Fruit fly (Drosophila melanogaster): ENCODE measurements around the gene AP-1sigma.
A peak's percentile ranks its signal among the peaks of the same experiment; 100 is the strongest.

Gene AP-1sigma

dm6 chr3R:23921701-23922501, 36.5 kb upstream of the AP-1sigma start (continued):
- TF ChIP-seq CG3919 (GFP tag; optimal IDR thresholded peaks at IDR 0.05), result peak; percentile 42
- peak; percentile 47 for TF ChIP-seq CG7368 (GFP tag; optimal IDR thresholded peaks at IDR 0.05)
- peak; percentile 65 for TF ChIP-seq Ets96B (tag; optimal IDR thresholded peaks at IDR 0.05)

DNA sequence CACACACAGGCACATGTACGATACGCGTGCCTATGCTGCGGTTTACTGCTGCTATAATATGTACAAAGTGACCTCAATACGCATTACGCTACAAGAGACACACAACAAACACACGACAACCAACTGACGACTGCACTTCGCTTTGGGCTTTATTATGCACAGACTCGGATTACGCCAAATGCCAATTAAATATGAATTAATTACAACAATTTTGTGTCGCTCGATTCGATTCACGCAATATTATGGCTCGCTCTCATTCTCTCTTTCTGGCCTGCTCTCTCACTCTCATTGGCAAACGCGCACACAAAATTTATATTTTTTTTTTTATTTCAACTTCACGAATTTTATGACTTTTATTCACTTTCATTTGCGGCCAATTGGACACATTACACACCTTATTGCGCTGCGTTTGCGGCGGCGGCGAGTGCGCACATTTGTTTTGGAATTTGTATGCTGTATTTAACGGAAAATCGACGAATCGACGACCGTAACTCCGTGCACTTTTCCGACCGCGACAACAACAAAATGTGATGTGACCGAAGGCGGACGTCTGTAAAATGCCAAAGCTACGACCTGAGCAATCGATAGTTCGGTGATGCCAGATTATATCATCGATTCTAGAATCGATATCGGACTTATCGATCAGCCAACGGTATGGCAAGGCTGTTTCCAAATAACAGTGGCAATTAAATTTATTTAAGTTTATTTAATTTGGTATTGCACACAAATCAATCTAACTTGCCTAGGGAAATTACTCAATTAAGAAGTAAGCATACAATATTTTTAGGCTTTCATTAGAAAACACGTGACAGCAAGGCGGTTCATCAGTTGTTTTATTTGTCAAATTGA, 35.7 kb upstream of the AP-1sigma start, which contains the start of the genes sba and CG31141:
sba (minus strand) TSS at position 472 of the 849 bp plus-strand sequence.
CG31141 (plus strand) TSS at position 799 of the 849 bp plus-strand sequence.
- TF ChIP-seq topi (GFP tag; optimal IDR thresholded peaks at IDR 0.05) (peak; percentile 5), Sox14 (GFP tag; optimal IDR thresholded peaks at IDR 0.05) (peak; percentile 39), Eip78C (GFP tag) (peak; percentile 67), dsx (GFP tag; optimal IDR thresholded peaks at IDR 0.05; ENCODE audit: poor library complexity, severe bottlenecking) (peak; percentile 26), Lpt (GFP tag; optimal IDR thresholded peaks at IDR 0.05) (peak; percentile 30), CG3032 (tag; optimal IDR thresholded peaks at IDR 0.05) (peak; percentile 13), CG6276 (GFP tag; optimal IDR thresholded peaks at IDR 0.05) (no peak), achi (GFP tag; optimal IDR thresholded peaks at IDR 0.05) (no peak), Sox102F (GFP tag; optimal IDR thresholded peaks at IDR 0.05) (no peak), CG1621 (tag; optimal IDR thresholded peaks at IDR 0.05) (no peak), vri (GFP tag; optimal IDR thresholded peaks at IDR 0.05) (peak; percentile 65), esn (GFP tag; optimal IDR thresholded peaks at IDR 0.05) (peak; percentile 25), CG6854 (GFP tag; optimal IDR thresholded peaks at IDR 0.05) (peak; percentile 79), acj6 (GFP tag; optimal IDR thresholded peaks at IDR 0.05) (no peak), Eip75B (GFP tag; optimal IDR thresholded peaks at IDR 0.05) (peak; percentile 20), CG15336 (GFP tag; IDR thresholded peaks at IDR 0.05) (peak; percentile 42)

DNA sequence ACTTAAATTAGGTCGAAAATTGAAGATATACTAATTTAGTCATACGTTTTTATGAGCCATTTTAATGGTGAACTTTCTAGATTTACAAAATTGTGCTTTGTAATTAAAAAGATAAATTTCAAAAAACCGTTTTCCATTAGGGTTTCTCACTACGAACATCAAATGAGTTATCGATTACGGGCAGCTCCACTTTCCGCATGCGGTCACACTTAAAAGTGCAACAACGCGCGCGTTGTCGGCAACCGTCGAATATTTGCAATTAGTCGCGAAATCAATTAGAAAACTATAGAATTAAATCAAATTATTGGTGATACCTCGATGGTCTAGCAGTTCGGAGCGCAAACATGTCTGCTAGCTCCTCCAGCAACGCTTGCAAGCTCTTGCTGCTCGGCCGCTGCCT, 34.3 kb upstream of the AP-1sigma start, which contains the start of gene Ndc1:
Ndc1 (plus strand) TSS at position 200 of the 400 bp plus-strand sequence.
- TF ChIP-seq CG4318 (GFP tag; optimal IDR thresholded peaks at IDR 0.05), result no peak
- TF ChIP-seq vri (GFP tag; optimal IDR thresholded peaks at IDR 0.05), result no peak
- TF ChIP-seq CG15336 (GFP tag; IDR thresholded peaks at IDR 0.05), result no peak
- no peak for TF ChIP-seq salr (GFP tag; optimal IDR thresholded peaks at IDR 0.05)
- no peak for TF ChIP-seq CG10631 (GFP tag; optimal IDR thresholded peaks at IDR 0.05)
- TF ChIP-seq CG9139 (GFP tag; optimal IDR thresholded peaks at IDR 0.05), result no peak
- TF ChIP-seq CG31627 (GFP tag; optimal IDR thresholded peaks at IDR 0.05), result no peak
- TF ChIP-seq CG7368 (GFP tag; optimal IDR thresholded peaks at IDR 0.05), result no peak
- no peak for TF ChIP-seq CG11902 (GFP tag; optimal IDR thresholded peaks at IDR 0.05)
- no peak for TF ChIP-seq CG3032 (tag; optimal IDR thresholded peaks at IDR 0.05)
- no peak for TF ChIP-seq Sox15 (GFP tag; optimal IDR thresholded peaks at IDR 0.05)
- no peak for TF ChIP-seq esn (GFP tag; optimal IDR thresholded peaks at IDR 0.05)
- no peak for TF ChIP-seq CG8319 (GFP tag; optimal IDR thresholded peaks at IDR 0.05)
- TF ChIP-seq dsx (GFP tag; optimal IDR thresholded peaks at IDR 0.05; ENCODE audit: poor library complexity, severe bottlenecking), result no peak
- no peak for TF ChIP-seq acj6 (GFP tag; optimal IDR thresholded peaks at IDR 0.05)
- no peak for TF ChIP-seq Blimp-1 (GFP tag; optimal IDR thresholded peaks at IDR 0.05)
- TF ChIP-seq CG6854 (GFP tag; optimal IDR thresholded peaks at IDR 0.05), result no peak
- no peak for TF ChIP-seq Eip78C (GFP tag)
- TF ChIP-seq Gug (GFP tag; IDR thresholded peaks at IDR 0.05), result no peak
- TF ChIP-seq CG3919 (GFP tag; optimal IDR thresholded peaks at IDR 0.05), result no peak

DNA sequence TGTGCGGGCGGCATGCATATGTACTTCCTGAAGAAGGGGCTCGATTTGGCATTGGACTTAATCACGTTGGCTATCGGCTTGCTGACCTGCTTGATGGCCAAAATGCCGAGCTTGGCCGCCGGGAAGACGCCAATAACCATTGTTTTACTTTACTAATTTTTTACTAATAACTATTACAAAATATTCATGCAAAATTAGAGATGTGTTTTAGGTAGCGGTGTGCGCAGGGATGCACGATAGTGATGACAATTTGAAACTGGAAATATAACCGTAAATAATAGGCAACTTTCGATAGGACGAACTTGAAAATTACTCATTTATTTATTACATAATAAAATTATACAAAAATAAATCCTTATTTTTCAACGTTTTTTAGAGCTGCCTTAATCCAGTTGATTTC, 31.0 kb upstream of the AP-1sigma start, which contains the start of gene CG13601:
CG13601 (minus strand) TSS at position 206 of the 400 bp plus-strand sequence.
- TF ChIP-seq lz (GFP tag; optimal IDR thresholded peaks at IDR 0.05) (peak; percentile 31), Eip75B (GFP tag; optimal IDR thresholded peaks at IDR 0.05) (no peak), pdm3 (GFP tag; optimal IDR thresholded peaks at IDR 0.05) (no peak), CG31627 (GFP tag; optimal IDR thresholded peaks at IDR 0.05) (no peak), fd85E (GFP tag; optimal IDR thresholded peaks at IDR 0.05) (no peak), CG6808 (GFP tag; optimal IDR thresholded peaks at IDR 0.05) (no peak), dsx (GFP tag; optimal IDR thresholded peaks at IDR 0.05; ENCODE audit: poor library complexity, severe bottlenecking) (peak; percentile 55), CG16779 (tag; optimal IDR thresholded peaks at IDR 0.05) (no peak), CG6854 (GFP tag; optimal IDR thresholded peaks at IDR 0.05) (no peak), Sox14 (GFP tag; optimal IDR thresholded peaks at IDR 0.05) (peak; percentile 20), CG1621 (tag; optimal IDR thresholded peaks at IDR 0.05) (no peak), vri (GFP tag; optimal IDR thresholded peaks at IDR 0.05) (no peak), fd59A (GFP tag; optimal IDR thresholded peaks at IDR 0.05) (no peak), Eip78C (GFP tag) (peak; percentile 65), esn (GFP tag; optimal IDR thresholded peaks at IDR 0.05) (peak; percentile 42)

Data from whole organism, prepupa.